Worm (Caenorhabditis elegans) whole organism, L1 larva: ENCODE measurements around the gene nhr-57.

Source experiments
- C04F5.9 ChIP-seq: sonication (generic microtip); optimal IDR thresholded peaks from 2 replicates; lab custom pipeline; 2016; ENCODE audit warnings: missing genetic modification characterization, missing compliant biosample characterization
- C16A3.4 ChIP-seq: fragments of 150-350 bp; optimal IDR thresholded peaks from 2 replicates; lab custom pipeline; 2014; ENCODE audit warnings: missing biosample characterization, missing genetic modification characterization
- C34B4.2 ChIP-seq: sonication (generic microtip); optimal IDR thresholded peaks from 2 replicates; lab custom pipeline; 2017; ENCODE audit warnings: mild to moderate bottlenecking, missing genetic modification characterization, missing compliant biosample characterization
- F16B12.6 ChIP-seq: fragments of 150-350 bp; optimal IDR thresholded peaks from 2 replicates; lab custom pipeline; 2014; ENCODE audit warnings: missing biosample characterization, missing genetic modification characterization
- aha-1 ChIP-seq: fragments of 150-350 bp; optimal IDR thresholded peaks from 2 replicates; lab custom pipeline; 2014; ENCODE audit warnings: missing biosample characterization, missing genetic modification characterization
- alr-1 ChIP-seq: fragments of 200-800 bp; sonication (Bioruptor generic); optimal IDR thresholded peaks from 2 replicates; lab custom pipeline; 2018; ENCODE audit warnings: borderline replicate concordance, mild to moderate bottlenecking, missing genetic modification characterization, missing compliant biosample characterization
- aly-2 ChIP-seq: fragments of 150-350 bp; optimal IDR thresholded peaks from 2 replicates; lab custom pipeline; 2014; ENCODE audit warnings: missing biosample characterization, missing genetic modification characterization
- blmp-1 ChIP-seq: fragments of 150-350 bp; optimal IDR thresholded peaks from 2 replicates; lab custom pipeline; 2014; ENCODE audit warnings: missing biosample characterization, missing genetic modification characterization
- ceh-63 ChIP-seq: fragments of 200-800 bp; sonication (Bioruptor generic); optimal IDR thresholded peaks from 2 replicates; lab custom pipeline; 2018; ENCODE audit warnings: mild to moderate bottlenecking, missing genetic modification characterization, missing compliant biosample characterization
- ceh-82 ChIP-seq, 3 experiments: fragments of 150-350 bp in 1 of 3; sonication (generic microtip) in 2 of 3; optimal IDR thresholded peaks; 2 replicates each; lab custom pipeline; 2014 to 2017; ENCODE audit warnings: missing biosample characterization in 3 of 3, missing genetic modification characterization in 3 of 3
- ceh-88 ChIP-seq: fragments of 200-800 bp; sonication (Bioruptor generic); IDR thresholded peaks from 2 replicates; pipeline ENCODE4 v1.3.6; 2022; ENCODE audit warnings: missing genetic modification characterization, missing compliant biosample characterization
- ceh-90 ChIP-seq: sonication (generic microtip); optimal IDR thresholded peaks from 2 replicates; lab custom pipeline; 2016; ENCODE audit warnings: missing genetic modification characterization, missing compliant biosample characterization
- efl-1 ChIP-seq, 4 experiments: fragments of 150-350 bp; optimal IDR thresholded peaks in 3 of 4; peaks in 1 of 4; 1 replicate in 1 of 4; 2 replicates in 3 of 4; lab custom pipeline; 2014; ENCODE audit warnings: missing biosample characterization in 2 of 4, missing genetic modification characterization in 2 of 4, missing genetic modification reagents in 2 of 4
- egl-27 ChIP-seq, 2 experiments: fragments of 150-350 bp in 1 of 2; sonication (generic microtip); optimal IDR thresholded peaks; 3 replicates each; lab custom pipeline; 2017 to 2018; ENCODE audit warnings: missing biosample characterization in 2 of 2, missing genetic modification characterization in 2 of 2, missing genetic modification reagents in 2 of 2
- elt-3 ChIP-seq, 6 experiments: fragments of 150-350 bp in 1 of 6; sonication (generic microtip); optimal IDR thresholded peaks; 2 replicates each; lab custom pipeline; 2017 to 2018; ENCODE audit warnings: missing biosample characterization in 6 of 6, missing genetic modification characterization in 6 of 6, inconsistent platforms in 1 of 6
- ets-5 ChIP-seq: fragments of 200-800 bp; sonication (Bioruptor generic); IDR thresholded peaks from 2 replicates; pipeline ENCODE4 v1.3.6; 2022; ENCODE audit warnings: missing genetic modification characterization, missing compliant biosample characterization
- fkh-10 ChIP-seq: sonication (generic microtip); optimal IDR thresholded peaks from 2 replicates; lab custom pipeline; 2017; ENCODE audit warnings: missing biosample characterization, missing genetic modification reagents, missing genetic modification characterization
- fkh-4 ChIP-seq: sonication (generic microtip); optimal IDR thresholded peaks from 2 replicates; lab custom pipeline; 2016; ENCODE audit warnings: missing compliant biosample characterization, missing genetic modification characterization, borderline replicate concordance
- fkh-8 ChIP-seq: sonication (generic microtip); optimal IDR thresholded peaks from 2 replicates; lab custom pipeline; 2016; ENCODE audit warnings: mild to moderate bottlenecking, missing genetic modification characterization, missing compliant biosample characterization
- fos-1 ChIP-seq: fragments of 150-350 bp; optimal IDR thresholded peaks from 2 replicates; lab custom pipeline; 2014; ENCODE audit warnings: missing biosample characterization, missing genetic modification characterization
- grh-1 ChIP-seq: fragments of 200-800 bp; sonication (Bioruptor generic); IDR thresholded peaks from 2 replicates; pipeline ENCODE4 v1.3.6; 2022; ENCODE audit warnings: missing genetic modification reagents, missing genetic modification characterization, missing compliant biosample characterization
- hlh-17 ChIP-seq: fragments of 200-800 bp; sonication (Bioruptor generic); optimal IDR thresholded peaks from 2 replicates; lab custom pipeline; 2018; ENCODE audit warnings: missing genetic modification characterization, mild to moderate bottlenecking, missing compliant biosample characterization, moderate library complexity, borderline replicate concordance
- hpl-2 ChIP-seq: fragments of 150-350 bp; optimal IDR thresholded peaks from 2 replicates; lab custom pipeline; 2014; ENCODE audit warnings: missing biosample characterization, missing genetic modification reagents, missing genetic modification characterization
- irx-1 ChIP-seq: sonication (generic microtip); optimal IDR thresholded peaks from 2 replicates; lab custom pipeline; 2016; ENCODE audit warnings: missing genetic modification characterization, missing compliant biosample characterization
- isw-1 ChIP-seq: fragments of 200-800 bp; sonication (Bioruptor generic); IDR thresholded peaks from 2 replicates; pipeline ENCODE4 v1.3.6; 2022; ENCODE audit warnings: missing genetic modification characterization, missing compliant biosample characterization
- jun-1 ChIP-seq: fragments of 150-350 bp; optimal IDR thresholded peaks from 2 replicates; lab custom pipeline; 2014; ENCODE audit warnings: missing biosample characterization, missing genetic modification reagents, missing genetic modification characterization
- lin-14 ChIP-seq: fragments of 200-800 bp; sonication (Bioruptor generic); optimal IDR thresholded peaks from 2 replicates; lab custom pipeline; 2018; ENCODE audit warnings: mild to moderate bottlenecking, missing genetic modification characterization, moderate library complexity, missing compliant biosample characterization
- lir-3 ChIP-seq: sonication (generic microtip); optimal IDR thresholded peaks from 2 replicates; lab custom pipeline; 2016; ENCODE audit warnings: mild to moderate bottlenecking, missing genetic modification characterization, moderate library complexity, missing compliant biosample characterization; ENCODE audit not compliant: poor library complexity
- mdl-1 ChIP-seq, 2 experiments: fragments of 150-350 bp; optimal IDR thresholded peaks; 2 replicates each; lab custom pipeline; 2014 to 2017; ENCODE audit warnings: missing biosample characterization in 2 of 2, missing genetic modification characterization in 2 of 2, inconsistent platforms in 1 of 2
- mep-1 ChIP-seq: fragments of 150-350 bp; optimal IDR thresholded peaks from 2 replicates; lab custom pipeline; 2014; ENCODE audit warnings: missing biosample characterization, missing genetic modification characterization
- nhr-11 ChIP-seq: fragments of 150-350 bp; optimal IDR thresholded peaks from 2 replicates; lab custom pipeline; 2014; ENCODE audit warnings: missing biosample characterization, missing genetic modification characterization
- nhr-20 ChIP-seq: sonication (generic microtip); optimal IDR thresholded peaks from 2 replicates; lab custom pipeline; 2016; ENCODE audit warnings: mild to moderate bottlenecking, missing genetic modification characterization, missing compliant biosample characterization
- nhr-237 ChIP-seq: fragments of 150-350 bp; optimal IDR thresholded peaks from 2 replicates; lab custom pipeline; 2014; ENCODE audit warnings: missing biosample characterization, missing genetic modification characterization
- nhr-47 ChIP-seq: sonication (generic microtip); optimal IDR thresholded peaks from 2 replicates; lab custom pipeline; 2016; ENCODE audit warnings: mild to moderate bottlenecking, missing genetic modification characterization, moderate library complexity, missing compliant biosample characterization
- nhr-71 ChIP-seq: sonication (generic microtip); optimal IDR thresholded peaks from 2 replicates; lab custom pipeline; 2016; ENCODE audit warnings: mild to moderate bottlenecking, missing genetic modification characterization, moderate library complexity, missing compliant biosample characterization
- pag-3 ChIP-seq: sonication (generic microtip); optimal IDR thresholded peaks from 2 replicates; lab custom pipeline; 2017; ENCODE audit warnings: missing genetic modification characterization, mild to moderate bottlenecking, missing compliant biosample characterization, antibody characterized with exemption, borderline replicate concordance; ENCODE audit not compliant: insufficient read depth
- pax-3 ChIP-seq: fragments of 200-800 bp; sonication (Bioruptor generic); optimal IDR thresholded peaks from 2 replicates; lab custom pipeline; 2018; ENCODE audit warnings: mild to moderate bottlenecking, missing genetic modification characterization, moderate library complexity, missing compliant biosample characterization
- pqm-1 ChIP-seq: sonication (generic microtip); optimal IDR thresholded peaks from 3 replicates; lab custom pipeline; 2017; ENCODE audit warnings: missing biosample characterization, missing genetic modification characterization
- snpc-4 ChIP-seq: fragments of 150-350 bp; optimal IDR thresholded peaks from 2 replicates; lab custom pipeline; 2014; ENCODE audit warnings: missing biosample characterization, missing genetic modification characterization
- snu-23 ChIP-seq: sonication (generic microtip); optimal IDR thresholded peaks from 2 replicates; lab custom pipeline; 2016; ENCODE audit warnings: missing genetic modification characterization, missing compliant biosample characterization
- sox-4 ChIP-seq: sonication (generic microtip); optimal IDR thresholded peaks from 2 replicates; lab custom pipeline; 2016; ENCODE audit warnings: missing genetic modification characterization, missing compliant biosample characterization
- sptf-1 ChIP-seq: fragments of 150-350 bp; optimal IDR thresholded peaks from 2 replicates; lab custom pipeline; 2014; ENCODE audit warnings: missing biosample characterization, missing genetic modification characterization
- sup-37 ChIP-seq: fragments of 200-800 bp; sonication (Bioruptor generic); optimal IDR thresholded peaks from 2 replicates; lab custom pipeline; 2018; ENCODE audit warnings: mild to moderate bottlenecking, missing genetic modification characterization, missing compliant biosample characterization
- tbx-2 ChIP-seq: sonication (generic microtip); optimal IDR thresholded peaks from 2 replicates; lab custom pipeline; 2016; ENCODE audit warnings: missing genetic modification characterization, missing compliant biosample characterization
- unc-130 ChIP-seq: fragments of 150-350 bp; optimal IDR thresholded peaks from 2 replicates; lab custom pipeline; 2017; ENCODE audit warnings: missing biosample characterization, missing genetic modification characterization, inconsistent platforms
- unc-30 ChIP-seq: sonication (generic microtip); optimal IDR thresholded peaks from 2 replicates; lab custom pipeline; 2017; ENCODE audit warnings: missing biosample characterization, missing genetic modification characterization
- unc-62 ChIP-seq: fragments of 150-350 bp; optimal IDR thresholded peaks from 2 replicates; lab custom pipeline; 2014; ENCODE audit warnings: missing biosample characterization, missing genetic modification reagents, missing genetic modification characterization
- vab-15 ChIP-seq: sonication (generic microtip); optimal IDR thresholded peaks from 2 replicates; lab custom pipeline; 2017; ENCODE audit warnings: missing genotype, mild to moderate bottlenecking, missing genetic modification characterization, missing compliant biosample characterization
- zag-1 ChIP-seq: fragments of 150-350 bp; optimal IDR thresholded peaks from 2 replicates; lab custom pipeline; 2014; ENCODE audit warnings: missing biosample characterization, missing genetic modification characterization
- zip-4 ChIP-seq: fragments of 200-800 bp; sonication (Bioruptor generic); optimal IDR thresholded peaks from 2 replicates; lab custom pipeline; 2018; ENCODE audit warnings: mild to moderate bottlenecking, missing genetic modification characterization, moderate library complexity, missing compliant biosample characterization
- ztf-11 ChIP-seq, 2 experiments: sonication (generic microtip); optimal IDR thresholded peaks; 2 replicates each; lab custom pipeline; 2016 to 2017; ENCODE audit warnings: missing genetic modification characterization in 2 of 2, missing biosample characterization in 1 of 2, missing compliant biosample characterization in 1 of 2
- ztf-4 ChIP-seq: fragments of 150-350 bp; optimal IDR thresholded peaks from 2 replicates; lab custom pipeline; 2014; ENCODE audit warnings: missing biosample characterization, missing genetic modification characterization

nhr-57 gene

DNA sequence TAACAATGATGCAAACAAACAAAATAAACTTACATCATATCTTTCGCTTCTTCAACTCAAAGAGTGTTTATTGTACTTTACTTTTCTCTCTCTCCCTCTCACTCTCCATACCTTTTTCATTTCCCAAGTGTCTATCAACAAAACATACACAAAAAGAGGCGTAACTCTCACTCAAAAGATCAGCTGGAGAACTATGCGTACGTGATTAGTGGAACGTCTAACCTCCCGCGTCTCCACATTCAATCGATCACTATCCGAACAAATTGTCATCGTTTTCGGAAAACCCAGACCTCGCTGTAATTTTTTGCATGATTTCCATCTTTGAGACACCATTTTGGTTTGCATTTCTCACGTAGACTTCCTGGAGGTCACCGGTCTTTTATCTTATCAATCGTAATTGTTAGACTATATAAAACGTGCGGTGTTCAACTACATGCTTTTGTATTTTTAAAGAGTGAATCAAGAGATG is at the start of gene nhr-57:
Gene nhr-57, plus strand, starts transcription at position 419 of the 469 bp plus-strand sequence.
- TF ChIP-seq ceh-88 (GFP tag; lab: Robert Waterston, UW) (0 out of 2 replicates have a peak, but pooled peaks have one; percentile 24), aly-2 (tag; lab: Kevin White, UChicago) (no peak), lin-14 (GFP tag; lab: Kevin White, UChicago) (peak; percentile 91), jun-1 (tag; lab: Kevin White, UChicago) (peak; percentile 26), unc-30 (tag; lab: Kevin White, UChicago) (no peak), ztf-4 (tag; lab: Kevin White, UChicago) (peak; percentile 20), grh-1 (GFP tag; lab: Robert Waterston, UW) (peak; percentile 57), pag-3 (tag; lab: Kevin White, UChicago) (no peak), mep-1 (tag; lab: Kevin White, UChicago) (peak; percentile 50), nhr-71 (tag; lab: Kevin White, UChicago) (peak; percentile 84), ets-5 (GFP tag; lab: Robert Waterston, UW) (no peak), fkh-10 (GFP tag; lab: Kevin White, UChicago) (no peak), C34B4.2 (no peak), pqm-1 (tag; lab: Kevin White, UChicago) (no peak), ceh-90 (tag; lab: Kevin White, UChicago) (no peak), nhr-20 (peak; percentile 92), fkh-8 (tag; lab: Kevin White, UChicago) (peak; percentile 51), mdl-1 (tag; optimal IDR thresholded peaks at IDR 0.05; lab: Kevin White, UChicago) (peak in 1 of 2 experiments; percentile 77), ceh-82 (tag; optimal IDR thresholded peaks at IDR 0.05; lab: Kevin White, UChicago) (peak in 1 of 3 experiments; percentile 32), elt-3 (tag; optimal IDR thresholded peaks at IDR 0.05; lab: Kevin White, UChicago) (peak in 3 of 6 experiments; percentile 39 to 98 (median 89)), aha-1 (tag; lab: Kevin White, UChicago) (peak; percentile 100), alr-1 (no peak), efl-1 (optimal IDR thresholded peaks at IDR 0.05; lab: Kevin White, UChicago) (peak; percentile 50 to 54), efl-1 (GFP tag; optimal IDR thresholded peaks at IDR 0.05 in 1 of 2; lab: Kevin White, UChicago) (peak in 1 of 2 experiments; percentile 92), nhr-47 (peak; percentile 64), C16A3.4 (peak; percentile 59), unc-62 (no peak), snu-23 (GFP tag; lab: Kevin White, UChicago) (peak; percentile 76), pax-3 (tag; lab: Kevin White, UChicago) (peak; percentile 45), nhr-237 (tag; lab: Kevin White, UChicago) (peak; percentile 7), blmp-1 (tag; lab: Kevin White, UChicago) (peak; percentile 93), isw-1 (GFP tag; lab: Robert Waterston, UW) (no peak), hlh-17 (GFP tag; lab: Kevin White, UChicago) (no peak), irx-1 (tag; lab: Kevin White, UChicago) (peak; percentile 57), egl-27 (tag; optimal IDR thresholded peaks at IDR 0.05; lab: Kevin White, UChicago) (peak in 1 of 2 experiments; percentile 7), snpc-4 (tag; lab: Kevin White, UChicago) (no peak), nhr-11 (tag; lab: Kevin White, UChicago) (no peak), ztf-11 (tag; optimal IDR thresholded peaks at IDR 0.05; lab: Kevin White, UChicago) (no peak), F16B12.6 (tag; lab: Kevin White, UChicago) (no peak), fos-1 (tag; lab: Kevin White, UChicago) (peak; percentile 64), zag-1 (tag; lab: Kevin White, UChicago) (no peak), unc-130 (tag; lab: Kevin White, UChicago) (peak; percentile 20), hpl-2 (GFP tag; lab: Kevin White, UChicago) (no peak), sptf-1 (tag; lab: Kevin White, UChicago) (no peak), sup-37 (peak; percentile 54), tbx-2 (tag; lab: Kevin White, UChicago) (peak; percentile 74), C04F5.9 (tag; lab: Kevin White, UChicago) (peak; percentile 21), sox-4 (no peak), fkh-4 (tag; lab: Kevin White, UChicago) (no peak), vab-15 (tag; lab: Kevin White, UChicago) (no peak), lir-3 (tag; lab: Kevin White, UChicago) (peak; percentile 53), ceh-63 (GFP tag; lab: Kevin White, UChicago) (no peak), zip-4 (GFP tag; lab: Kevin White, UChicago) (no peak)
